Worm (Caenorhabditis elegans): ENCODE data around the gene F43D2.7.

F43D2.7 gene

ce11 chrV:14660608-14661355 is 20.8 kb upstream of the F43D2.7 start, which contains the start of gene srh-17:
TSS of gene srh-17 (plus strand) at chrV:14661305.
- TF ChIP-seq lin-38 (GFP tag; IDR thresholded peaks at IDR 0.05) (no peak), unc-62 (GFP tag; optimal IDR thresholded peaks at IDR 0.05 in 1 of 2) (peak in 1 of 2 experiments; percentile 72), unc-62 (tag; optimal IDR thresholded peaks at IDR 0.05) (no peak), hlh-30 (tag; optimal IDR thresholded peaks at IDR 0.05; ENCODE audit: insufficient read depth) (peak; percentile 77), nhr-48 (tag; optimal IDR thresholded peaks at IDR 0.05) (peak; percentile 90), nhr-6 (tag; optimal IDR thresholded peaks at IDR 0.05) (peak; percentile 5), nhr-11 (tag; optimal IDR thresholded peaks at IDR 0.05) (peak; percentile 14), F37D6.2 (tag; optimal IDR thresholded peaks at IDR 0.05) (no peak), zip-11 (GFP tag; IDR thresholded peaks at IDR 0.05) (no peak), ceh-20 (GFP tag; IDR thresholded peaks at IDR 0.05) (peak; percentile 65; the same call in 1 of the 2 replicates), zfp-2 (tag; optimal IDR thresholded peaks at IDR 0.05) (no peak), aha-1 (tag) (peak; percentile 92), nhr-25 (tag; optimal IDR thresholded peaks at IDR 0.05; ENCODE audit: borderline replicate concordance, insufficient read depth) (peak; percentile 20), dmd-6 (GFP tag; IDR thresholded peaks at IDR 0.05) (peak; percentile 49), mdl-1 (tag; optimal IDR thresholded peaks at IDR 0.05) (peak; percentile 83 to 87), ZK337.2 (GFP tag; IDR thresholded peaks at IDR 0.05) (no peak), nhr-28 (tag; optimal IDR thresholded peaks at IDR 0.05) (peak; percentile 71), php-3 (GFP tag; IDR thresholded peaks at IDR 0.05) (no peak), hlh-11 (tag; optimal IDR thresholded peaks at IDR 0.05) (peak; percentile 79), cey-2 (tag; optimal IDR thresholded peaks at IDR 0.05; ENCODE audit: borderline replicate concordance, insufficient read depth) (peak; percentile 92), mxl-3 (GFP tag; optimal IDR thresholded peaks at IDR 0.05) (peak; percentile 93), hif-1 (tag; optimal IDR thresholded peaks at IDR 0.05) (peak; percentile 53 to 76)

ce11 chrV:14659595-14659994 is 19.6 kb upstream of the F43D2.7 start:
- no peak for TF ChIP-seq nhr-102 (tag; optimal IDR thresholded peaks at IDR 0.05)
- TF ChIP-seq snpc-4 (tag; optimal IDR thresholded peaks at IDR 0.05): no peak
- no peak for TF ChIP-seq zip-2 (tag; optimal IDR thresholded peaks at IDR 0.05)
- TF ChIP-seq unc-62 (GFP tag; optimal IDR thresholded peaks at IDR 0.05 in 1 of 2): peak in 1 of 2 experiments; percentile 90
- no peak for TF ChIP-seq unc-62 (tag; optimal IDR thresholded peaks at IDR 0.05)
- no peak for TF ChIP-seq F10B5.3 (tag; optimal IDR thresholded peaks at IDR 0.05)
- TF ChIP-seq daf-8 (GFP tag; IDR thresholded peaks at IDR 0.05): no peak

- no peak for TF ChIP-seq lin-39 (tag; optimal IDR thresholded peaks at IDR 0.05)
- no peak for TF ChIP-seq dpl-1 (GFP tag; optimal IDR thresholded peaks at IDR 0.05)
- no peak for TF ChIP-seq rbr-2 (tag; optimal IDR thresholded peaks at IDR 0.05)
- no peak for TF ChIP-seq F44E2.7 (GFP tag; IDR thresholded peaks at IDR 0.05)
- no peak for TF ChIP-seq daf-12 (tag; optimal IDR thresholded peaks at IDR 0.05)
- TF ChIP-seq snpc-1.2 (GFP tag; IDR thresholded peaks at IDR 0.05): no peak
- no peak for TF ChIP-seq T20F7.1 (GFP tag; optimal IDR thresholded peaks at IDR 0.05)
- peak in 1 of 2 experiments; percentile 4 for TF ChIP-seq mdl-1 (tag; optimal IDR thresholded peaks at IDR 0.05)
- TF ChIP-seq ceh-28 (tag; optimal IDR thresholded peaks at IDR 0.05): no peak
- TF ChIP-seq unc-62 (GFP tag; optimal IDR thresholded peaks at IDR 0.05 in 1 of 2): no peak
- no peak for TF ChIP-seq unc-62 (tag; optimal IDR thresholded peaks at IDR 0.05)
- TF ChIP-seq lin-1 (GFP tag; IDR thresholded peaks at IDR 0.05): no peak
- no peak for TF ChIP-seq dmd-6 (GFP tag; IDR thresholded peaks at IDR 0.05)
- no peak for TF ChIP-seq mes-2 (tag; optimal IDR thresholded peaks at IDR 0.05; ENCODE audit: poor library complexity, severe bottlenecking)
- TF ChIP-seq nhr-6 (tag; optimal IDR thresholded peaks at IDR 0.05): no peak
- no peak for TF ChIP-seq nhr-77 (tag; optimal IDR thresholded peaks at IDR 0.05)
- TF ChIP-seq nhr-48 (tag; optimal IDR thresholded peaks at IDR 0.05): no peak
- TF ChIP-seq arid-1 (GFP tag; conservative IDR thresholded peaks at IDR 0.05): no peak
- TF ChIP-seq ZK337.2 (GFP tag; IDR thresholded peaks at IDR 0.05): no peak
- TF ChIP-seq pqm-1 (tag; optimal IDR thresholded peaks at IDR 0.05): no peak
- peak; percentile 36 for TF ChIP-seq mxl-3 (GFP tag; optimal IDR thresholded peaks at IDR 0.05)
- no peak for TF ChIP-seq aly-2 (tag; optimal IDR thresholded peaks at IDR 0.05)
- TF ChIP-seq hlh-30 (tag; optimal IDR thresholded peaks at IDR 0.05; ENCODE audit: insufficient read depth): peak; percentile 3
- no peak for TF ChIP-seq lir-3 (tag; optimal IDR thresholded peaks at IDR 0.05)
- no peak for TF ChIP-seq lin-29 (GFP tag; IDR thresholded peaks at IDR 0.05)
- TF ChIP-seq lin-38 (GFP tag; IDR thresholded peaks at IDR 0.05): no peak
- TF ChIP-seq Y75B8A.6 (GFP tag; IDR thresholded peaks at IDR 0.05): no peak
- no peak for TF ChIP-seq cey-2 (tag; optimal IDR thresholded peaks at IDR 0.05; ENCODE audit: borderline replicate concordance, insufficient read depth)
- no peak for TF ChIP-seq ceh-62 (tag; optimal IDR thresholded peaks at IDR 0.05)
- no peak for TF ChIP-seq nhr-25 (tag; optimal IDR thresholded peaks at IDR 0.05; ENCODE audit: borderline replicate concordance, insufficient read depth)
These were observed 18.2 kb upstream of the F43D2.7 start, which contains the start of gene slc-25A29 for ce11 chrV:14658131-14658530. TSS of gene slc-25A29 (minus strand) at chrV:14658175.

Data from whole organism, L4 larva.